Worm (Caenorhabditis elegans) whole organism, mixed stage, embryonic: Measurements from ENCODE around the gene sftb-6.

Source experiments
- M03D4.4 ChIP-seq: sonication (generic microtip); optimal IDR thresholded peaks from 2 replicates; lab custom pipeline; 2017; ENCODE audit warnings: mild to moderate bottlenecking, missing genetic modification characterization, missing compliant biosample characterization
- bed-3 ChIP-seq: fragments of 200-800 bp; sonication (Bioruptor generic); optimal IDR thresholded peaks from 3 replicates; lab custom pipeline; 2018; ENCODE audit warnings: mild to moderate bottlenecking, missing genetic modification characterization, moderate library complexity, missing compliant biosample characterization
- blmp-1 ChIP-seq: fragments of 150-350 bp; optimal IDR thresholded peaks from 2 replicates; lab custom pipeline; 2014; ENCODE audit warnings: missing biosample characterization, missing genetic modification characterization
- ceh-39 ChIP-seq: fragments of 150-350 bp; optimal IDR thresholded peaks from 2 replicates; lab custom pipeline; 2014; ENCODE audit warnings: missing biosample characterization, missing genetic modification characterization
- ceh-43 ChIP-seq: fragments of 200-800 bp; sonication (Bioruptor generic); optimal IDR thresholded peaks from 2 replicates; lab custom pipeline; 2018; ENCODE audit warnings: mild to moderate bottlenecking, missing genetic modification characterization, moderate library complexity, missing compliant biosample characterization
- ceh-83 ChIP-seq: fragments of 200-800 bp; sonication (Bioruptor generic); optimal IDR thresholded peaks from 2 replicates; lab custom pipeline; 2018; ENCODE audit warnings: mild to moderate bottlenecking, missing genetic modification characterization, missing compliant biosample characterization
- ces-1 ChIP-seq: fragments of 150-350 bp; optimal IDR thresholded peaks from 2 replicates; lab custom pipeline; 2014; ENCODE audit warnings: missing biosample characterization, missing genetic modification reagents, missing genetic modification characterization
- drap-1 ChIP-seq: fragments of 200-800 bp; sonication (Bioruptor generic); optimal IDR thresholded peaks from 3 replicates; lab custom pipeline; 2018; ENCODE audit warnings: mild to moderate bottlenecking, missing genetic modification characterization, missing compliant biosample characterization
- elt-1 ChIP-seq: sonication (generic microtip); optimal IDR thresholded peaks from 2 replicates; lab custom pipeline; 2017; ENCODE audit warnings: missing genetic modification characterization, mild to moderate bottlenecking, missing compliant biosample characterization, antibody characterized with exemption, moderate library complexity, borderline replicate concordance; ENCODE audit not compliant: insufficient read depth
- elt-3 ChIP-seq: fragments of 150-350 bp; optimal IDR thresholded peaks from 2 replicates; lab custom pipeline; 2014; ENCODE audit warnings: missing biosample characterization, missing genetic modification characterization
- flh-1 ChIP-seq: fragments of 200-800 bp; sonication (Bioruptor generic); optimal IDR thresholded peaks from 2 replicates; lab custom pipeline; 2018; ENCODE audit warnings: mild to moderate bottlenecking, missing genetic modification characterization, moderate library complexity, missing compliant biosample characterization
- ham-2 ChIP-seq: fragments of 200-800 bp; sonication (Bioruptor generic); optimal IDR thresholded peaks from 2 replicates; lab custom pipeline; 2018; ENCODE audit warnings: mild to moderate bottlenecking, missing genetic modification characterization, missing compliant biosample characterization
- hlh-1 ChIP-seq: fragments of 150-350 bp; optimal IDR thresholded peaks from 2 replicates; lab custom pipeline; 2014; ENCODE audit warnings: missing biosample characterization, missing genetic modification reagents, missing genetic modification characterization
- lin-13 ChIP-seq: fragments of 150-350 bp; optimal IDR thresholded peaks from 2 replicates; lab custom pipeline; 2014; ENCODE audit warnings: missing biosample characterization, missing genetic modification characterization
- lin-32 ChIP-seq: fragments of 200-800 bp; sonication (Bioruptor generic); optimal IDR thresholded peaks from 2 replicates; lab custom pipeline; 2018; ENCODE audit warnings: mild to moderate bottlenecking, missing genetic modification characterization, missing compliant biosample characterization
- lsy-2 ChIP-seq: fragments of 150-350 bp; optimal IDR thresholded peaks from 2 replicates; lab custom pipeline; 2014; ENCODE audit warnings: missing biosample characterization, missing genetic modification characterization
- mab-5 ChIP-seq: fragments of 150-350 bp; optimal IDR thresholded peaks from 2 replicates; lab custom pipeline; 2014; ENCODE audit warnings: missing biosample characterization, missing genetic modification characterization
- mep-1 ChIP-seq: fragments of 150-350 bp; optimal IDR thresholded peaks from 2 replicates; lab custom pipeline; 2017; ENCODE audit warnings: missing biosample characterization, missing genetic modification reagents, missing genetic modification characterization, inconsistent platforms
- mls-2 ChIP-seq: sonication (generic microtip); optimal IDR thresholded peaks from 2 replicates; lab custom pipeline; 2016; ENCODE audit warnings: mild to moderate bottlenecking, missing genetic modification characterization, moderate library complexity, missing compliant biosample characterization
- nhr-12 ChIP-seq: fragments of 150-350 bp; optimal IDR thresholded peaks from 2 replicates; lab custom pipeline; 2014; ENCODE audit warnings: missing biosample characterization, missing genetic modification characterization
- nhr-2 ChIP-seq: fragments of 150-350 bp; optimal IDR thresholded peaks from 2 replicates; lab custom pipeline; 2014; ENCODE audit warnings: missing biosample characterization, missing genetic modification characterization
- nhr-237 ChIP-seq: fragments of 150-350 bp; optimal IDR thresholded peaks from 2 replicates; lab custom pipeline; 2014; ENCODE audit warnings: missing biosample characterization, missing genetic modification characterization
- nhr-28 ChIP-seq: fragments of 150-350 bp; optimal IDR thresholded peaks from 2 replicates; lab custom pipeline; 2014; ENCODE audit warnings: missing biosample characterization, missing genetic modification characterization
- nhr-76 ChIP-seq: sonication (generic microtip); optimal IDR thresholded peaks from 2 replicates; lab custom pipeline; 2017; ENCODE audit warnings: missing biosample characterization, missing genetic modification characterization
- pha-4 ChIP-seq: fragments of 150-350 bp; optimal IDR thresholded peaks from 2 replicates; lab custom pipeline; 2018; ENCODE audit warnings: missing biosample characterization, missing genetic modification reagents, missing genetic modification characterization
- snpc-4 ChIP-seq: fragments of 150-350 bp; optimal IDR thresholded peaks from 2 replicates; lab custom pipeline; 2014; ENCODE audit warnings: missing biosample characterization, missing genetic modification characterization
- sptf-1 ChIP-seq: sonication (generic microtip); optimal IDR thresholded peaks from 2 replicates; lab custom pipeline; 2017; ENCODE audit warnings: mild to moderate bottlenecking, missing genetic modification characterization, moderate library complexity, missing compliant biosample characterization
- unc-120 ChIP-seq: sonication (generic microtip); optimal IDR thresholded peaks from 2 replicates; lab custom pipeline; 2017; ENCODE audit warnings: missing genetic modification characterization, missing compliant biosample characterization; ENCODE audit not compliant: poor library complexity, severe bottlenecking
- unc-39 ChIP-seq: fragments of 150-350 bp; optimal IDR thresholded peaks from 2 replicates; lab custom pipeline; 2014; ENCODE audit warnings: missing biosample characterization, missing genetic modification characterization
- unc-62 ChIP-seq: fragments of 150-350 bp; optimal IDR thresholded peaks from 2 replicates; lab custom pipeline; 2014; ENCODE audit warnings: missing biosample characterization, missing genetic modification reagents, missing genetic modification characterization
- zip-8 ChIP-seq: fragments of 150-350 bp; optimal IDR thresholded peaks from 2 replicates; lab custom pipeline; 2014; ENCODE audit warnings: missing biosample characterization, missing genetic modification characterization
- ztf-11 ChIP-seq: fragments of 150-350 bp; optimal IDR thresholded peaks from 2 replicates; lab custom pipeline; 2014; ENCODE audit warnings: missing biosample characterization, missing genetic modification characterization

sftb-6 gene

ce11 chrII:51352-51751, 46.9 kb upstream of the sftb-6 start, which contains the start of gene sptl-1:
Gene sptl-1 (plus strand): TSS chrII:51652.
- TF ChIP-seq pha-4 (tag; lab: Kevin White, UChicago) (peak; percentile 23), ceh-83 (no peak)

- TF ChIP-seq elt-1 (no peak), bed-3 (GFP tag; lab: Kevin White, UChicago) (no peak), nhr-28 (tag; lab: Kevin White, UChicago) (no peak), mep-1 (no peak), M03D4.4 (tag; lab: Kevin White, UChicago) (no peak), nhr-12 (tag; lab: Kevin White, UChicago) (no peak), sptf-1 (tag; lab: Kevin White, UChicago) (no peak), lin-13 (tag; lab: Kevin White, UChicago) (no peak), flh-1 (no peak), ham-2 (GFP tag; lab: Kevin White, UChicago) (no peak), lsy-2 (tag; lab: Kevin White, UChicago) (no peak), drap-1 (GFP tag; lab: Kevin White, UChicago) (no peak), elt-3 (tag; lab: Kevin White, UChicago) (no peak), nhr-237 (tag; lab: Kevin White, UChicago) (no peak), blmp-1 (tag; lab: Kevin White, UChicago) (no peak), nhr-2 (tag; lab: Kevin White, UChicago) (no peak), mls-2 (tag; lab: Kevin White, UChicago) (no peak), zip-8 (tag; lab: Kevin White, UChicago) (no peak), ztf-11 (tag; lab: Kevin White, UChicago) (no peak), hlh-1 (tag; lab: Kevin White, UChicago) (no peak)
- TF ChIP-seq, all 35 proteins: peak for 0
Observed at ce11 chrII:55204-55603, 43.0 kb upstream of the sftb-6 start, which contains the start of gene tre-5. Gene tre-5 (minus strand): TSS chrII:55304.

ce11 chrII:57370-57769, 40.8 kb upstream of the sftb-6 start, which contains the start of gene ascc-1:
Gene ascc-1 (plus strand): TSS chrII:57670.
- no peak for TF ChIP-seq ceh-83
- TF ChIP-seq nhr-237 (tag; lab: Kevin White, UChicago), result no peak
- no peak for TF ChIP-seq lin-13 (tag; lab: Kevin White, UChicago)
- TF ChIP-seq mab-5 (tag; lab: Kevin White, UChicago), result no peak
- no peak for TF ChIP-seq ham-2 (GFP tag; lab: Kevin White, UChicago)
- TF ChIP-seq bed-3 (GFP tag; lab: Kevin White, UChicago), result no peak
- TF ChIP-seq drap-1 (GFP tag; lab: Kevin White, UChicago), result no peak
- no peak for TF ChIP-seq snpc-4
- TF ChIP-seq unc-120 (tag; lab: Kevin White, UChicago), result no peak
- no peak for TF ChIP-seq nhr-2 (tag; lab: Kevin White, UChicago)

- TF ChIP-seq unc-39 (tag; lab: Kevin White, UChicago) (no peak), elt-1 (no peak), nhr-2 (tag; lab: Kevin White, UChicago) (no peak), ces-1 (no peak), lin-32 (GFP tag; lab: Kevin White, UChicago) (no peak), ceh-39 (tag; lab: Kevin White, UChicago) (no peak), nhr-76 (tag; lab: Kevin White, UChicago) (no peak), snpc-4 (no peak)
Observed at ce11 chrII:57873-58272, 40.3 kb upstream of the sftb-6 start.

- TF ChIP-seq ceh-43 (no peak), ceh-83 (no peak), hlh-1 (tag; lab: Kevin White, UChicago) (no peak), sptf-1 (tag; lab: Kevin White, UChicago) (no peak), unc-62 (GFP tag; lab: Kevin White, UChicago) (no peak)
Observed at ce11 chrII:60049-60448, 38.2 kb upstream of the sftb-6 start.
